Worm (Caenorhabditis elegans): Measurements from ENCODE around the gene C02B4.3.
A peak's percentile ranks its signal among the peaks of the same experiment; 100 is the strongest.

Gene C02B4.3

ce11 chrX:12689869-12690268, 30.2 kb upstream of the C02B4.3 start:
- TF ChIP-seq elt-3 (tag; optimal IDR thresholded peaks at IDR 0.05): no peak
- TF ChIP-seq flh-1 (GFP tag; optimal IDR thresholded peaks at IDR 0.05): no peak
- TF ChIP-seq lin-32 (GFP tag; optimal IDR thresholded peaks at IDR 0.05): no peak
- no peak for TF ChIP-seq nhr-2 (tag; optimal IDR thresholded peaks at IDR 0.05)
- peak; percentile 86 for TF ChIP-seq ces-1 (GFP tag; optimal IDR thresholded peaks at IDR 0.05)
- no peak for TF ChIP-seq unc-62 (GFP tag; optimal IDR thresholded peaks at IDR 0.05)
- TF ChIP-seq hlh-1 (tag; optimal IDR thresholded peaks at IDR 0.05): no peak
- TF ChIP-seq nhr-28 (tag; optimal IDR thresholded peaks at IDR 0.05): no peak
- peak; percentile 40 for TF ChIP-seq zip-8 (tag; optimal IDR thresholded peaks at IDR 0.05)

- TF ChIP-seq blmp-1 (tag; optimal IDR thresholded peaks at IDR 0.05): no peak
- no peak for TF ChIP-seq snpc-4 (tag; optimal IDR thresholded peaks at IDR 0.05)
- peak; percentile 88 for TF ChIP-seq ceh-43 (GFP tag; optimal IDR thresholded peaks at IDR 0.05)
- no peak for TF ChIP-seq lsy-2 (tag; optimal IDR thresholded peaks at IDR 0.05)
- peak; percentile 77 for TF ChIP-seq sptf-1 (tag; optimal IDR thresholded peaks at IDR 0.05)
- peak; percentile 82 for TF ChIP-seq mls-2 (tag; optimal IDR thresholded peaks at IDR 0.05)
- peak; percentile 30 for TF ChIP-seq ztf-11 (tag; optimal IDR thresholded peaks at IDR 0.05)
- TF ChIP-seq cnd-1 (tag; optimal IDR thresholded peaks at IDR 0.05): peak; percentile 7
- TF ChIP-seq ces-1 (GFP tag; optimal IDR thresholded peaks at IDR 0.05): peak; percentile 85
- peak; percentile 68 for TF ChIP-seq ham-2 (GFP tag; optimal IDR thresholded peaks at IDR 0.05)
- no peak for TF ChIP-seq pha-4 (tag; optimal IDR thresholded peaks at IDR 0.05)
- TF ChIP-seq mep-1 (tag; optimal IDR thresholded peaks at IDR 0.05): no peak
- TF ChIP-seq nhr-2 (tag; optimal IDR thresholded peaks at IDR 0.05): peak; percentile 40
- no peak for TF ChIP-seq sem-2 (GFP tag; optimal IDR thresholded peaks at IDR 0.05)
Measured at ce11 chrX:12688632-12689031, 29.0 kb upstream of the C02B4.3 start.

ce11 chrX:12687482-12687881, 27.8 kb upstream of the C02B4.3 start:
- no peak for TF ChIP-seq unc-39 (tag; optimal IDR thresholded peaks at IDR 0.05)
- TF ChIP-seq ceh-39 (tag; optimal IDR thresholded peaks at IDR 0.05): no peak
- TF ChIP-seq flh-1 (GFP tag; optimal IDR thresholded peaks at IDR 0.05): no peak
- no peak for TF ChIP-seq hlh-1 (tag; optimal IDR thresholded peaks at IDR 0.05)
- no peak for TF ChIP-seq nhr-28 (tag; optimal IDR thresholded peaks at IDR 0.05)
- TF ChIP-seq nhr-2 (tag; optimal IDR thresholded peaks at IDR 0.05): no peak
- TF ChIP-seq bed-3 (GFP tag; optimal IDR thresholded peaks at IDR 0.05): no peak
- no peak for TF ChIP-seq ceh-83 (GFP tag; optimal IDR thresholded peaks at IDR 0.05)

DNA sequence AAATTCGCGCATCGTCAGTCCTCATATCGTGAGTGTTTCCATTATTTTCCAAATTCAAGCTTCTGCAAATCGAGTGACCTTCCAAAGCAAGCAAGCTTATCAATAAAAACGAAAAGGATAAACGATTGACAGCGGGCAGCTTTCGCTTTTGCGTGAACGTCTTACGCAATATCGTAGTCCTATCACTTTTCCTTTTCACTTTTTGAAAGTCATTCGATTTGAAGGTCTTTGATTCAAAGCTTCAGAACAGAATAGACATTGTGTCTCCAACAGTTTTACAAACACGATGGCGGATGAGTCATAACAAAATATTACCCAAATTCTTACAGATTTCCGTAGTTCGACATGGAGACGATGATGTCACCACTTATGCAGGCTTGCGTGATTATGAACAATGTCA, 20.0 kb upstream of the C02B4.3 start:
- TF ChIP-seq blmp-1 (tag; optimal IDR thresholded peaks at IDR 0.05): peak; percentile 66
- TF ChIP-seq zip-8 (tag; optimal IDR thresholded peaks at IDR 0.05): no peak

- TF ChIP-seq ztf-11 (tag; optimal IDR thresholded peaks at IDR 0.05) (no peak), unc-62 (GFP tag; optimal IDR thresholded peaks at IDR 0.05) (no peak), ham-2 (GFP tag; optimal IDR thresholded peaks at IDR 0.05) (no peak), mep-1 (tag; optimal IDR thresholded peaks at IDR 0.05) (no peak), nhr-2 (tag; optimal IDR thresholded peaks at IDR 0.05) (no peak), pha-4 (tag; optimal IDR thresholded peaks at IDR 0.05) (no peak), nhr-12 (tag; optimal IDR thresholded peaks at IDR 0.05) (no peak), lin-32 (GFP tag; optimal IDR thresholded peaks at IDR 0.05) (no peak), blmp-1 (tag; optimal IDR thresholded peaks at IDR 0.05) (no peak), elt-1 (tag; optimal IDR thresholded peaks at IDR 0.05; ENCODE audit: borderline replicate concordance, insufficient read depth) (no peak), elt-3 (tag; optimal IDR thresholded peaks at IDR 0.05) (no peak), zip-8 (tag; optimal IDR thresholded peaks at IDR 0.05) (no peak), sem-2 (GFP tag; optimal IDR thresholded peaks at IDR 0.05) (no peak), mls-2 (tag; optimal IDR thresholded peaks at IDR 0.05) (no peak), snpc-4 (tag; optimal IDR thresholded peaks at IDR 0.05) (no peak), unc-39 (tag; optimal IDR thresholded peaks at IDR 0.05) (no peak), ces-1 (GFP tag; optimal IDR thresholded peaks at IDR 0.05) (no peak), M03D4.4 (tag; optimal IDR thresholded peaks at IDR 0.05) (no peak), unc-120 (tag; optimal IDR thresholded peaks at IDR 0.05; ENCODE audit: poor library complexity, severe bottlenecking) (no peak), drap-1 (GFP tag; optimal IDR thresholded peaks at IDR 0.05) (no peak)
Measured at ce11 chrX:12678532-12678931, 18.9 kb upstream of the C02B4.3 start, which contains the start of gene adt-1. TSS of gene adt-1 (plus strand) at chrX:12678832.

DNA sequence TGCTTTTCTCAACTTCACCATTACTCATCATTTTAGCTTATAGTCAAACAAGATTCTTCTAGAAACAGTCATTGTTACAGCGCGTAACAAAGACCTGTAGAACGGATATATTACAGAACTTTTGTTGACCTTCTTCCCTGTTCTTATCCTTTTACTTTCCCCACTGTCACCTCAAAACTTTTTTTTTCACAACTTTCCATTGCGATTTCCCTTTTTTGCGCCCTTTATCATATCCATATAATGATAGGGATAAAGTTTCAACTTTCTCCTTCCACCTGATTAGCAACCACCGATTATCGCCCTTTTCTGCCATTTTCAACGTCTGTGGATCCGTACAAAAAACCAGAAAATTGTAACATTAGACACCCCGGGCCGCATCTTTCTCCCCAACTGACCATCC, 17.5 kb upstream of the C02B4.3 start:
- no peak for TF ChIP-seq sem-2 (GFP tag; optimal IDR thresholded peaks at IDR 0.05)
- TF ChIP-seq ceh-39 (tag; optimal IDR thresholded peaks at IDR 0.05): no peak
- no peak for TF ChIP-seq lin-13 (tag; optimal IDR thresholded peaks at IDR 0.05)
- no peak for TF ChIP-seq ces-1 (GFP tag; optimal IDR thresholded peaks at IDR 0.05)
- no peak for TF ChIP-seq M03D4.4 (tag; optimal IDR thresholded peaks at IDR 0.05)
- no peak for TF ChIP-seq cnd-1 (tag; optimal IDR thresholded peaks at IDR 0.05)
- no peak for TF ChIP-seq snpc-4 (tag; optimal IDR thresholded peaks at IDR 0.05)
- TF ChIP-seq nhr-28 (tag; optimal IDR thresholded peaks at IDR 0.05): no peak
- no peak for TF ChIP-seq bed-3 (GFP tag; optimal IDR thresholded peaks at IDR 0.05)
- no peak for TF ChIP-seq nhr-12 (tag; optimal IDR thresholded peaks at IDR 0.05)
- TF ChIP-seq nhr-237 (tag; optimal IDR thresholded peaks at IDR 0.05): no peak
- TF ChIP-seq ceh-43 (GFP tag; optimal IDR thresholded peaks at IDR 0.05): no peak
